Fruit fly (Drosophila melanogaster): ENCODE data around the gene CG43861.

The CG43861 gene

DNA sequence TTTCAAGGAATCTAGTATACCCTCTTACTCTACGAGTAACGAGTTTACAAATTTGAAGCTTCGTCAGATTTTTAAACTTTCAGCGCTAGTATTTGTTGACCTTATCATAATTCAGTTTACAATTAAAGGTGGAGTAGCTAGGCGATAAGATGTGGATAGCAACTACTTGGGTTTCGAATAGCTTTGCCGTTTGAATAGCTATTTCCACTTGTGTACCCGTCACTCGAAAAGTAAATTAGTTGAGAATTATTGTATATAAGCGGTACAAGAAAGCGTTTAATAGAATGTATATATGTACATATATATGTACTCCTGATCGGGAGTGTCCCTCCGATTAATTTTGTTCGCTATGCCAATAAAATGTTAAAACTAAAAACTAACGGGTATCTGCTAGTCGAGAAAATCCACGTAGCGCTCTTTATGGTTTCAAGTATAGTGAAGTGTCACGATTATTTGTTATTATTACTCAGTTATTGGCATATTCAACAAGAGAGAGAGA is 9.3 kb upstream of the CG43861 start:
- TF ChIP-seq CG13204 (GFP tag; optimal IDR thresholded peaks at IDR 0.05), result no peak
- TF ChIP-seq CG9948 (tag; optimal IDR thresholded peaks at IDR 0.05), result no peak
- TF ChIP-seq fd96Ca (GFP tag; IDR thresholded peaks at IDR 0.05), result no peak
- no peak for TF ChIP-seq D1 (tag; optimal IDR thresholded peaks at IDR 0.05)
- TF ChIP-seq CG17806 (tag; optimal IDR thresholded peaks at IDR 0.05), result no peak
- TF ChIP-seq CG12605 (GFP tag; IDR thresholded peaks at IDR 0.05), result no peak
- no peak for TF ChIP-seq CG4496 (GFP tag; IDR thresholded peaks at IDR 0.05)
- TF ChIP-seq Ets98B (GFP tag; IDR thresholded peaks at IDR 0.05), result no peak
- TF ChIP-seq CG8301 (tag; optimal IDR thresholded peaks at IDR 0.05), result no peak
- TF ChIP-seq CG14655 (GFP tag; optimal IDR thresholded peaks at IDR 0.05), result no peak
- TF ChIP-seq gl (tag; optimal IDR thresholded peaks at IDR 0.05), result no peak
- no peak for TF ChIP-seq CG34367 (tag; optimal IDR thresholded peaks at IDR 0.05)
- TF ChIP-seq Pif1A (GFP tag; optimal IDR thresholded peaks at IDR 0.05), result no peak
- no peak for TF ChIP-seq Snoo (tag; optimal IDR thresholded peaks at IDR 0.05)
- TF ChIP-seq CG10348 (GFP tag; IDR thresholded peaks at IDR 0.05), result no peak
- no peak for TF ChIP-seq CG15710 (tag; optimal IDR thresholded peaks at IDR 0.05)
- no peak for TF ChIP-seq EcR (GFP tag; optimal IDR thresholded peaks at IDR 0.05)
- TF ChIP-seq rn (GFP tag; IDR thresholded peaks at IDR 0.05), result no peak
- no peak for TF ChIP-seq CG32121 (GFP tag; IDR thresholded peaks at IDR 0.05)

DNA sequence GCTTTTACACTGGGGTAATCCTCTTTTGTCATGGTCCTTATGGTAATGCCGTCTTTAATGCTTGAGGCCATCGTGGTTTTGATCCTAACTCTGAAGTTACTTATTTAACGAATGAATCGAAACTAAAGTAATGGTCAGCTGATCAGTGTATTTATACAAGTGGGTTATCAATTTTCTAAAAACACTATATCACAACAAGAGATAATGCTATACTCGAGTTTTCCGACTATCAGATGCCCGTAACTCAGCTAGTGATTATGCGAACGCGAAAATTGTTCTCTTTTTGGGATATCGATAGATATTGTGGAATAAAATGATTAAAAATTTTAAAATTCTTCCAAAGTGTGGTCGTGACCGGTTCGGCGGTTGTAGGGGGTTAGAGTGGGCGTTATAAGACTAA is 8.6 kb upstream of the CG43861 start, which contains the start of gene AANATL3:
TSS of gene AANATL3 (minus strand) at position 101 of the 400 bp plus-strand sequence.
- TF ChIP-seq CG32121 (GFP tag; IDR thresholded peaks at IDR 0.05), result no peak
- no peak for TF ChIP-seq rn (GFP tag; IDR thresholded peaks at IDR 0.05)
- TF ChIP-seq CG15710 (tag; optimal IDR thresholded peaks at IDR 0.05), result no peak
- no peak for TF ChIP-seq CG4496 (GFP tag; IDR thresholded peaks at IDR 0.05)

DNA sequence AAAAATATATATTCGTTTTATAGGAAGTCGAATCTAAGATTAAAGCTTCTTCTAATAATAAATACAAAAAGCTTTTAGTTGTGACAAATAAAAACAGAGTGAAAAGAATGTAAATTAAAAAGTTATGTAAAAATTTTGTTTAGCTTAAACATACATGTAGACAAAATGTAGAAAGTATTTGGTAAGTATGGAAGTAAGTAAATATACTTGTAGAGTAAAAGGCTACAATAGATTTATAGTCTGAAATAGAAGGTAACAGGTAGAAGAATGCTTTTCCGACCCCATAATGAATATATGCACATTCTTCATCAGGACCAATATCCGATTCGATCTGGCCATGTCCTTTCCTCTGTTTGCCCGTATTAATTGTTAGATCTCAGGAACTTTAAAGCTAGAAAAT is 7.3 kb upstream of the CG43861 start:
- no peak for TF ChIP-seq CG10348 (GFP tag; IDR thresholded peaks at IDR 0.05)
- TF ChIP-seq CG4496 (GFP tag; IDR thresholded peaks at IDR 0.05), result no peak
- TF ChIP-seq CG8301 (tag; optimal IDR thresholded peaks at IDR 0.05), result no peak
- TF ChIP-seq Snoo (tag; optimal IDR thresholded peaks at IDR 0.05), result no peak
- TF ChIP-seq CG12605 (GFP tag; IDR thresholded peaks at IDR 0.05), result no peak
- no peak for TF ChIP-seq CG8159 (tag; optimal IDR thresholded peaks at IDR 0.05)
- TF ChIP-seq rn (GFP tag; IDR thresholded peaks at IDR 0.05), result no peak
- TF ChIP-seq CG15710 (tag; optimal IDR thresholded peaks at IDR 0.05), result no peak
- TF ChIP-seq fd96Ca (GFP tag; IDR thresholded peaks at IDR 0.05), result no peak
- no peak for TF ChIP-seq CG17806 (tag; optimal IDR thresholded peaks at IDR 0.05)
- no peak for TF ChIP-seq gl (tag; optimal IDR thresholded peaks at IDR 0.05)
- no peak for TF ChIP-seq D1 (tag; optimal IDR thresholded peaks at IDR 0.05)
- TF ChIP-seq CG34367 (tag; optimal IDR thresholded peaks at IDR 0.05), result no peak
- TF ChIP-seq CG14655 (GFP tag; optimal IDR thresholded peaks at IDR 0.05), result no peak

DNA sequence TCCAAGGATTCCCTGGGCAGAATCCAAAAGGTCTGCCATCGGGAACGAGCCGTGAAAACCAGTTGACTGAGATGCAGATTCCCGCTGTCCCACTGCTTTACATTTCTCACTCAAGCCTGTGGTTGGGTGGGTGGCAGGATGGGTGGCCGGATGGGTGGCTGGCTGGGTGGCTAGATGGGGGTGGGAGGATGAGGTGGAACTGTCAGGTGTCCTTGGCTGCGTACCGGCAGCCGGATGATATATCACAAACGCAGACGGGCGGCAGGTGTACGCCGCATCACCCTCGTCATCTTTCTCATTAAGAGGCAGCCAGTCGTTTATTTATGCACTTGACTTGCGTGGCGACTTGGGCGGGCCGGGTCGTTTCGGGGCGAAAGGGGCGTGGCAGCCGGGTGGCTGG is 3.0 kb upstream of the CG43861 start:
- TF ChIP-seq fd96Ca (GFP tag; IDR thresholded peaks at IDR 0.05) (no peak), CG13204 (GFP tag; optimal IDR thresholded peaks at IDR 0.05) (peak; percentile 15)

DNA sequence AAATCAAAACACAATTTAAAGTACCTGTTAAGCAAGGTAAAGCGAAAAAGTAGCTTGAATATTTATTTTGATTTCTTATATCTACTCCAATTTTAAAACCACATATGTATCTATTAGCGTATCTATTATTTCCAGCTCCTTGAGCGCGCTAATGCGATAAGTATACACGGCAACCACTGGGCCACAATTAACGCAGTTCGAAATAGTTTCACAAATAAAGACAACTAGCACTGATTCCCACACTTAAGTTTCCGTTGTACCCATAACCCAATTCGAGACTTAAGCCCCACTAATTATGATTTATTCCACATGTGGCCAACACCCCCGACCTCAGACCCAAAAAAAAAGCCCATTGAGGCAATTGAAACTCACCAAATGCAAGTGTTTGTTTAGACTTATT is 634 bp downstream of the CG43861 start:
- TF ChIP-seq CG8301 (tag; optimal IDR thresholded peaks at IDR 0.05) (no peak), D1 (tag; optimal IDR thresholded peaks at IDR 0.05) (no peak), Pif1A (GFP tag; optimal IDR thresholded peaks at IDR 0.05) (no peak)

DNA sequence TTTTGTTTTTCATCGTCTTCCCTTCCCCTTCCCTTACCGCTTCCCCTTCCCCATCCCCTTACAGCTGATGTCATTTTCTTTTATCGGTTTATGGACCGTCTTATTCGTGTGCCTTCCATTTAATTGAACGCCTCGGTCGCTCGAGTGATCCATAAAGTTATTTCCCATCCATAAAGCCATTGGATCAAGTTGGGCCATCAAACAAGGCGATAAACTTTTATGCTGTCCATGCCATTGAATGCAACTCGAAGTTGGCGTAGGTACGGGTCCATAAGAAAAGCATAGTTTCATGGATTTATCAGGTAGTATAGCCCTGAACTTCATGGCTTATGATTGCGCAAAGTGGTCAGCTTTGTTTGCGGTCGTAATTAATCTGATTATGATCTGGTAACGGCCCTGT is 12.0 kb downstream of the CG43861 start:
- no peak for TF ChIP-seq CG12605 (GFP tag; IDR thresholded peaks at IDR 0.05)
- TF ChIP-seq Ets98B (GFP tag; IDR thresholded peaks at IDR 0.05), result no peak
- no peak for TF ChIP-seq CG34367 (tag; optimal IDR thresholded peaks at IDR 0.05)
- no peak for TF ChIP-seq CG17806 (tag; optimal IDR thresholded peaks at IDR 0.05)
- TF ChIP-seq CG10348 (GFP tag; IDR thresholded peaks at IDR 0.05), result no peak
- no peak for TF ChIP-seq CG13204 (GFP tag; optimal IDR thresholded peaks at IDR 0.05)
- TF ChIP-seq CG4496 (GFP tag; IDR thresholded peaks at IDR 0.05), result no peak
- no peak for TF ChIP-seq Pif1A (GFP tag; optimal IDR thresholded peaks at IDR 0.05)
- TF ChIP-seq CG15710 (tag; optimal IDR thresholded peaks at IDR 0.05), result no peak
- no peak for TF ChIP-seq D1 (tag; optimal IDR thresholded peaks at IDR 0.05)
- no peak for TF ChIP-seq EcR (GFP tag; optimal IDR thresholded peaks at IDR 0.05)
- TF ChIP-seq Snoo (tag; optimal IDR thresholded peaks at IDR 0.05), result no peak

DNA sequence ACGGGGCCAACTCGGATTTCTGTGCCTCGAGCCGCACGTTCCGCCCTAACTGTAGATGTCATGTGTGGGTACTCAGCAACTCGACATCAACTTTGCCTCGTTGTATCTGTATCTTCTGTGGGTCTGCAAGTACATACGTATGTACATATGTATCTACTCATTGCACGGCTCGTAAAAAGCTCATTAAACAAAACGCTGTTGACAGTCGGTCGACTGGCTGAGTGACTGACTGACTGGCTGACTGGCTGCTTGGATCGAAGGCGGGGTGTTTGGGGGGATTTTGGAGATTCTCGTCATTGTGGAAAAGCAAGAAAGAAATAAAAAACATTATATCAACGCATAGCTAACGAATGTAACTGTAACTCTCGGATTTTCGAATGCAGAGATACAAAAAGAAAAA is 12.7 kb downstream of the CG43861 start:
- TF ChIP-seq CG8159 (tag; optimal IDR thresholded peaks at IDR 0.05), result no peak
- TF ChIP-seq rn (GFP tag; IDR thresholded peaks at IDR 0.05), result no peak
- TF ChIP-seq gl (tag; optimal IDR thresholded peaks at IDR 0.05), result no peak
- no peak for TF ChIP-seq Pif1B (GFP tag; optimal IDR thresholded peaks at IDR 0.05)
- no peak for TF ChIP-seq CG32121 (GFP tag; IDR thresholded peaks at IDR 0.05)
- TF ChIP-seq Pif1A (GFP tag; optimal IDR thresholded peaks at IDR 0.05), result no peak
- no peak for TF ChIP-seq CG10348 (GFP tag; IDR thresholded peaks at IDR 0.05)
- TF ChIP-seq CG8301 (tag; optimal IDR thresholded peaks at IDR 0.05), result no peak
- no peak for TF ChIP-seq CG14655 (GFP tag; optimal IDR thresholded peaks at IDR 0.05)
- TF ChIP-seq CG12605 (GFP tag; IDR thresholded peaks at IDR 0.05), result no peak
- no peak for TF ChIP-seq CG15710 (tag; optimal IDR thresholded peaks at IDR 0.05)
- TF ChIP-seq fd96Ca (GFP tag; IDR thresholded peaks at IDR 0.05), result no peak
- no peak for TF ChIP-seq CG17806 (tag; optimal IDR thresholded peaks at IDR 0.05)
- no peak for TF ChIP-seq CG9948 (tag; optimal IDR thresholded peaks at IDR 0.05)
- no peak for TF ChIP-seq Ets98B (GFP tag; IDR thresholded peaks at IDR 0.05)
- no peak for TF ChIP-seq CG4496 (GFP tag; IDR thresholded peaks at IDR 0.05)
- no peak for TF ChIP-seq D1 (tag; optimal IDR thresholded peaks at IDR 0.05)
- no peak for TF ChIP-seq CG13204 (GFP tag; optimal IDR thresholded peaks at IDR 0.05)
- TF ChIP-seq CG34367 (tag; optimal IDR thresholded peaks at IDR 0.05), result no peak
